Worm (Caenorhabditis elegans): ENCODE data around the gene K08F4.12.

DNA sequence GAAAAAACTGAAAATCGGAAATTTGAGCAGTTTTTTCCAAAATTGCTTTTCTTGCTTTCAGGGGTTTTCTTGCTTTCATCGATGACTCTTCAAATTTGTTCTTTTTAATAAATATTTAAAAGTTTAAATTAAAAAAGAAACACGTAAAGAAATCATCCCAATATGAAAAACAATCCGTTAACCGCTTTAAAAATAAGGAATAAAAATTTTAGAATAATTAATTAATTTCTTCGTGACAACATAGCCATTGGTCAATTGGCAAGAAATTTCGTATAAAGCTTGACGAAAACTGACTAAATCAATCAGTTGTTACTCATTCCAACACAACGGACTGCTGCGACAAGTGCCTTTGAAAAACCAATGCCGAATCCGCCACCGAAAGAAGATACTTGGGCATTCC, 25.3 kb upstream of the K08F4.12 start, which contains the start of gene nsph-3.2:
- TF ChIP-seq lsy-2 (tag; optimal IDR thresholded peaks at IDR 0.05) (no peak), ztf-4 (tag; optimal IDR thresholded peaks at IDR 0.05) (no peak), sox-4 (tag; optimal IDR thresholded peaks at IDR 0.05) (no peak)
